Fruit fly (Drosophila melanogaster) whole organism, embryonic: ENCODE data around the gene nAChRalpha3.

Source experiments
- Aef1 ChIP-seq: fragments of 200-800 bp; sonication (Bioruptor generic); IDR thresholded peaks from 3 replicates; pipeline ENCODE4 v1.3.6; 2022; ENCODE audit warnings: missing biosample characterization, missing genetic modification characterization
- CG10267 ChIP-seq: fragments of 200-800 bp; sonication (Bioruptor generic); optimal IDR thresholded peaks from 2 replicates; lab custom pipeline; 2018; ENCODE audit warnings: missing biosample characterization, mild to moderate bottlenecking, missing genetic modification characterization, moderate library complexity
- CG12155 ChIP-seq: fragments of 200-800 bp; sonication (Bioruptor generic); optimal IDR thresholded peaks from 3 replicates; lab custom pipeline; 2016; ENCODE audit warnings: missing biosample characterization, missing genetic modification characterization
- CG14667 ChIP-seq: fragments of 200-800 bp; sonication (Bioruptor generic); IDR thresholded peaks from 2 replicates; pipeline ENCODE4 v1.3.6; 2022; ENCODE audit warnings: missing biosample characterization, missing genetic modification characterization
- CG15696 ChIP-seq: fragments of 200-800 bp; sonication (Bioruptor generic); optimal IDR thresholded peaks from 2 replicates; lab custom pipeline; 2019; ENCODE audit warnings: missing biosample characterization, mild to moderate bottlenecking, missing genetic modification characterization, moderate library complexity
- CG2116 ChIP-seq: fragments of 200-800 bp; sonication (Bioruptor generic); optimal IDR thresholded peaks from 3 replicates; lab custom pipeline; 2018; ENCODE audit warnings: missing biosample characterization, mild to moderate bottlenecking, missing genetic modification characterization
- CG2199 ChIP-seq: fragments of 200-800 bp; sonication (Bioruptor generic); IDR thresholded peaks from 3 replicates; pipeline ENCODE4 v1.3.6; 2022; ENCODE audit warnings: missing biosample characterization, missing genetic modification characterization
- CG31388 ChIP-seq: fragments of 200-800 bp; sonication (Bioruptor generic); optimal IDR thresholded peaks from 2 replicates; lab custom pipeline; 2016; ENCODE audit warnings: missing biosample characterization, missing genetic modification characterization
- CG31441 ChIP-seq: fragments of 200-800 bp; sonication (Bioruptor generic); IDR thresholded peaks from 2 replicates; pipeline ENCODE4 v1.3.6; 2022; ENCODE audit warnings: missing biosample characterization, missing genetic modification characterization
- CG32767 ChIP-seq: fragments of 200-800 bp; sonication (Bioruptor generic); IDR thresholded peaks from 2 replicates; pipeline ENCODE4 v1.3.6; 2022; ENCODE audit warnings: missing biosample characterization, missing genetic modification characterization
- CG3407 ChIP-seq: fragments of 200-800 bp; sonication (Bioruptor generic); optimal IDR thresholded peaks from 2 replicates; lab custom pipeline; 2018; ENCODE audit warnings: missing biosample characterization, mild to moderate bottlenecking, missing genetic modification characterization
- CG3995 ChIP-seq: fragments of 200-800 bp; sonication (Bioruptor generic); optimal IDR thresholded peaks from 3 replicates; lab custom pipeline; 2016; ENCODE audit warnings: missing biosample characterization, missing genetic modification characterization
- CG4730 ChIP-seq: fragments of 200-800 bp; sonication (Bioruptor generic); IDR thresholded peaks from 2 replicates; pipeline ENCODE4 v1.3.6; 2022; ENCODE audit warnings: missing biosample characterization, missing genetic modification characterization
- CG6175 ChIP-seq: fragments of 200-800 bp; sonication (Bioruptor generic); IDR thresholded peaks from 3 replicates; pipeline ENCODE4 v1.3.6; 2022; ENCODE audit warnings: missing biosample characterization, missing genetic modification characterization
- CG6272 ChIP-seq: fragments of 200-800 bp; sonication (Bioruptor generic); IDR thresholded peaks from 2 replicates; pipeline ENCODE4 v1.3.6; 2022; ENCODE audit warnings: missing biosample characterization, missing genetic modification characterization
- CG7357 ChIP-seq: fragments of 200-800 bp; sonication (Bioruptor generic); IDR thresholded peaks from 3 replicates; pipeline ENCODE4 v1.3.6; 2022; ENCODE audit warnings: missing biosample characterization, missing genetic modification characterization
- CG9215 ChIP-seq: fragments of 200-800 bp; sonication (Bioruptor generic); IDR thresholded peaks from 2 replicates; pipeline ENCODE4 v1.3.6; 2022; ENCODE audit warnings: missing biosample characterization, missing genetic modification characterization
- CkIIα-i1 ChIP-seq: fragments of 200-800 bp; sonication (Bioruptor generic); IDR thresholded peaks from 2 replicates; pipeline ENCODE4 v1.3.6; 2022; ENCODE audit warnings: missing biosample characterization, missing genetic modification characterization
- CrebB ChIP-seq: fragments of 200-800 bp; sonication (Bioruptor generic); optimal IDR thresholded peaks from 3 replicates; lab custom pipeline; 2018; ENCODE audit warnings: missing biosample characterization, mild to moderate bottlenecking, missing genetic modification characterization
- Dbx ChIP-seq: fragments of 200-800 bp; sonication (Bioruptor generic); IDR thresholded peaks from 3 replicates; pipeline ENCODE4 v1.3.6; 2022; ENCODE audit warnings: missing biosample characterization, missing genetic modification characterization
- GATAe ChIP-seq: fragments of 200-800 bp; sonication (Bioruptor generic); conservative IDR thresholded peaks from 2 replicates; pipeline ENCODE4 v1.3.6; 2022; ENCODE audit warnings: missing biosample characterization, missing genetic modification characterization
- H15 ChIP-seq: fragments of 200-800 bp; sonication (Bioruptor generic); IDR thresholded peaks from 3 replicates; pipeline ENCODE4 v1.3.6; 2022; ENCODE audit warnings: missing biosample characterization, missing genetic modification characterization
- HmgD ChIP-seq: fragments of 200-800 bp; sonication (Bioruptor generic); optimal IDR thresholded peaks from 3 replicates; lab custom pipeline; 2016; ENCODE audit warnings: missing biosample characterization, missing genetic modification characterization
- Hmr ChIP-seq: fragments of 200-800 bp; sonication (Bioruptor generic); optimal IDR thresholded peaks from 3 replicates; lab custom pipeline; 2017; ENCODE audit warnings: mild to moderate bottlenecking, missing biosample characterization, missing genetic modification reagents, missing genetic modification characterization
- Kr ChIP-seq: fragments of 200-800 bp; sonication (Bioruptor generic); optimal IDR thresholded peaks from 2 replicates; lab custom pipeline; 2017; ENCODE audit warnings: missing biosample characterization, mild to moderate bottlenecking, missing genetic modification characterization
- MTF-1 ChIP-seq: fragments of 200-800 bp; sonication (Bioruptor generic); optimal IDR thresholded peaks from 2 replicates; lab custom pipeline; 2018; ENCODE audit warnings: missing biosample characterization, mild to moderate bottlenecking, missing genetic modification characterization, borderline replicate concordance
- Mrtf ChIP-seq: fragments of 200-800 bp; sonication (Bioruptor generic); IDR thresholded peaks from 3 replicates; pipeline ENCODE4 v1.3.6; 2022; ENCODE audit warnings: missing biosample characterization, missing genetic modification characterization
- NC2α ChIP-seq: fragments of 200-800 bp; sonication (Bioruptor generic); optimal IDR thresholded peaks from 2 replicates; lab custom pipeline; 2016; ENCODE audit warnings: missing biosample characterization, missing genetic modification characterization
- NFAT ChIP-seq: fragments of 200-800 bp; sonication (Bioruptor generic); IDR thresholded peaks from 2 replicates; pipeline ENCODE4 v1.3.6; 2022; ENCODE audit warnings: missing biosample characterization, missing genetic modification characterization
- Six4 ChIP-seq: fragments of 200-800 bp; sonication (Bioruptor generic); optimal IDR thresholded peaks from 2 replicates; lab custom pipeline; 2016; ENCODE audit warnings: missing biosample characterization, missing genetic modification characterization
- Sox102F ChIP-seq: fragments of 200-800 bp; sonication (Bioruptor generic); optimal IDR thresholded peaks from 2 replicates; lab custom pipeline; 2018; ENCODE audit warnings: missing biosample characterization, mild to moderate bottlenecking, missing genetic modification characterization, moderate library complexity
- Usf ChIP-seq: fragments of 200-800 bp; sonication (Bioruptor generic); optimal IDR thresholded peaks from 2 replicates; lab custom pipeline; 2017; ENCODE audit warnings: missing genotype, missing biosample characterization, missing genetic modification characterization
- Xbp1 ChIP-seq: fragments of 200-800 bp; sonication (Bioruptor generic); optimal IDR thresholded peaks from 3 replicates; lab custom pipeline; 2016; ENCODE audit warnings: missing biosample characterization, mild to moderate bottlenecking, missing genetic modification characterization
- ap ChIP-seq: fragments of 200-800 bp; sonication (Bioruptor generic); IDR thresholded peaks from 2 replicates; pipeline ENCODE4 v1.3.6; 2022; ENCODE audit warnings: missing biosample characterization, missing genetic modification characterization
- ash1 ChIP-seq: fragments of 200-800 bp; sonication (Bioruptor generic); optimal IDR thresholded peaks from 2 replicates; lab custom pipeline; 2018; ENCODE audit warnings: missing biosample characterization, mild to moderate bottlenecking, missing genetic modification characterization
- bigmax ChIP-seq: fragments of 200-800 bp; sonication (Bioruptor generic); optimal IDR thresholded peaks from 2 replicates; lab custom pipeline; 2018; ENCODE audit warnings: missing biosample characterization, mild to moderate bottlenecking, missing genetic modification characterization
- btn ChIP-seq: fragments of 200-800 bp; sonication (Bioruptor generic); optimal IDR thresholded peaks from 2 replicates; lab custom pipeline; 2016; ENCODE audit warnings: missing biosample characterization, missing genetic modification characterization
- dan ChIP-seq: fragments of 200-800 bp; sonication (Bioruptor generic); IDR thresholded peaks from 2 replicates; pipeline ENCODE4 v1.3.6; 2022; ENCODE audit warnings: missing biosample characterization, missing genetic modification characterization
- dimm ChIP-seq: fragments of 200-800 bp; sonication (Bioruptor generic); IDR thresholded peaks from 2 replicates; pipeline ENCODE4 v1.3.6; 2022; ENCODE audit warnings: missing biosample characterization, missing genetic modification characterization
- ftz-f1 ChIP-seq: fragments of 200-800 bp; sonication (Bioruptor generic); optimal IDR thresholded peaks from 2 replicates; lab custom pipeline; 2016; ENCODE audit warnings: missing biosample characterization, missing genetic modification characterization
- fu2 ChIP-seq: fragments of 200-800 bp; sonication (Bioruptor generic); optimal IDR thresholded peaks from 2 replicates; lab custom pipeline; 2016; ENCODE audit warnings: missing biosample characterization, missing genetic modification characterization
- gce ChIP-seq: fragments of 200-800 bp; sonication (Bioruptor generic); IDR thresholded peaks from 3 replicates; pipeline ENCODE4 v1.3.6; 2022; ENCODE audit warnings: missing biosample characterization, missing genetic modification characterization
- grn ChIP-seq: fragments of 200-800 bp; sonication (Bioruptor generic); optimal IDR thresholded peaks from 3 replicates; lab custom pipeline; 2017; ENCODE audit warnings: missing biosample characterization, missing genetic modification characterization
- ham ChIP-seq: fragments of 200-800 bp; sonication (Bioruptor generic); IDR thresholded peaks from 2 replicates; pipeline ENCODE4 v1.3.6; 2022; ENCODE audit warnings: missing biosample characterization, missing genetic modification characterization
- jumu ChIP-seq: fragments of 200-800 bp; sonication (Bioruptor generic); optimal IDR thresholded peaks from 3 replicates; lab custom pipeline; 2016; ENCODE audit warnings: missing biosample characterization, missing genetic modification characterization
- ken ChIP-seq: fragments of 200-800 bp; sonication (Bioruptor generic); IDR thresholded peaks from 3 replicates; pipeline ENCODE4 v1.3.6; 2022; ENCODE audit warnings: missing biosample characterization, missing genetic modification characterization
- lilli ChIP-seq: fragments of 200-800 bp; sonication (Bioruptor generic); optimal IDR thresholded peaks from 3 replicates; lab custom pipeline; 2016; ENCODE audit warnings: missing biosample characterization, missing genetic modification characterization
- mam ChIP-seq: fragments of 200-800 bp; sonication (Bioruptor generic); optimal IDR thresholded peaks from 3 replicates; lab custom pipeline; 2016; ENCODE audit warnings: missing biosample characterization, missing genetic modification characterization
- pnt ChIP-seq: fragments of 200-800 bp; sonication (Bioruptor generic); optimal IDR thresholded peaks from 3 replicates; lab custom pipeline; 2016; ENCODE audit warnings: missing biosample characterization, missing genetic modification characterization
- sd ChIP-seq: fragments of 200-800 bp; sonication (Bioruptor generic); optimal IDR thresholded peaks from 3 replicates; lab custom pipeline; 2018; ENCODE audit warnings: missing biosample characterization, mild to moderate bottlenecking, missing genetic modification characterization, moderate library complexity
- sens ChIP-seq: fragments of 200-800 bp; sonication (Bioruptor generic); peaks from one replicate; lab custom pipeline; 2016; ENCODE audit warnings: missing biosample characterization, missing genetic modification characterization
- vfl ChIP-seq: fragments of 200-800 bp; sonication (Bioruptor generic); optimal IDR thresholded peaks from 2 replicates; lab custom pipeline; 2016; ENCODE audit warnings: missing biosample characterization, missing genetic modification characterization
- wdn ChIP-seq: fragments of 200-800 bp; sonication (Bioruptor generic); IDR thresholded peaks from 2 replicates; pipeline ENCODE4 v1.3.6; 2022; ENCODE audit warnings: missing biosample characterization, missing genetic modification characterization
- yki ChIP-seq: fragments of >200 bp; optimal IDR thresholded peaks from 3 replicates; lab custom pipeline; 2018

The nAChRalpha3 gene

dm6 chrX:8408971-8409455 is 42.0 kb upstream of the nAChRalpha3 start, which contains the start of gene Trf2 (continued):
- no peak for TF ChIP-seq CG4730 (GFP tag; lab: Robert Waterston, UW)
- TF ChIP-seq Mrtf (GFP tag; lab: Robert Waterston, UW) = no peak
- no peak for TF ChIP-seq Usf
- TF ChIP-seq CG12155 (GFP tag; lab: Kevin White, UChicago) = no peak
- peak; percentile 7 for TF ChIP-seq CG2116 (GFP tag; lab: Kevin White, UChicago)
- 0 out of 3 replicates have a peak, but pooled peaks have one; percentile 12 for TF ChIP-seq ken (GFP tag; lab: Robert Waterston, UW)
- no peak for TF ChIP-seq gce
- no peak for TF ChIP-seq fu2 (GFP tag; lab: Kevin White, UChicago)
- no peak for TF ChIP-seq CG14667
- TF ChIP-seq ash1 (GFP tag; lab: Kevin White, UChicago) = no peak
- no peak for TF ChIP-seq GATAe (GFP tag; lab: Robert Waterston, UW)
- TF ChIP-seq Six4 (GFP tag; lab: Kevin White, UChicago) = no peak
- no peak for TF ChIP-seq btn (GFP tag; lab: Kevin White, UChicago)
- TF ChIP-seq bigmax (GFP tag; lab: Kevin White, UChicago) = no peak
- no peak for TF ChIP-seq Aef1 (GFP tag; lab: Robert Waterston, UW)
- 0 out of 2 replicates have a peak, but pooled peaks have one; percentile 5 for TF ChIP-seq NFAT
- TF ChIP-seq jumu (GFP tag; lab: Kevin White, UChicago) = no peak
- TF ChIP-seq lilli (GFP tag; lab: Kevin White, UChicago) = no peak
- no peak for TF ChIP-seq Sox102F (GFP tag; lab: Kevin White, UChicago)
- TF ChIP-seq CG6175 = no peak
- TF ChIP-seq CG15696 (tag; lab: Kevin White, UChicago) = no peak
- no peak for TF ChIP-seq HmgD (GFP tag; lab: Kevin White, UChicago)
- TF ChIP-seq ap (GFP tag; lab: Robert Waterston, UW) = no peak
- TF ChIP-seq Kr (GFP tag; lab: Kevin White, UChicago) = no peak
- no peak for TF ChIP-seq Xbp1 (GFP tag; lab: Kevin White, UChicago)
- TF ChIP-seq dimm (GFP tag; lab: Robert Waterston, UW) = no peak
- no peak for TF ChIP-seq CG6272 (GFP tag; lab: Robert Waterston, UW)
- TF ChIP-seq H15 (GFP tag; lab: Robert Waterston, UW) = no peak
- no peak for TF ChIP-seq CG7357
- TF ChIP-seq NC2α (GFP tag; lab: Kevin White, UChicago) = no peak
- peak; percentile 73 for TF ChIP-seq sens (GFP tag; lab: Kevin White, UChicago)
- TF ChIP-seq Hmr (GFP tag; lab: Kevin White, UChicago) = no peak
- TF ChIP-seq CG31388 (GFP tag; lab: Kevin White, UChicago) = no peak
- TF ChIP-seq ham (GFP tag; lab: Robert Waterston, UW) = no peak
- TF ChIP-seq sd (tag; lab: Kevin White, UChicago) = no peak
- no peak for TF ChIP-seq wdn (GFP tag; lab: Robert Waterston, UW)
- TF ChIP-seq CrebB (tag; lab: Kevin White, UChicago) = peak; percentile 47
- TF ChIP-seq CG2199 (GFP tag; lab: Robert Waterston, UW) = no peak
- TF ChIP-seq ftz-f1 = no peak
- TF ChIP-seq yki = no peak
- no peak for TF ChIP-seq vfl
- TF ChIP-seq CG9215 (GFP tag; lab: Robert Waterston, UW) = no peak
- no peak for TF ChIP-seq grn
- no peak for TF ChIP-seq CG3407 (GFP tag; lab: Kevin White, UChicago)
- TF ChIP-seq CG32767 (GFP tag; lab: Robert Waterston, UW) = no peak
- TF ChIP-seq MTF-1 (GFP tag; lab: Kevin White, UChicago) = peak; percentile 64
- peak; percentile 25 for TF ChIP-seq CG10267 (tag; lab: Kevin White, UChicago)
- TF ChIP-seq dan = no peak
- no peak for TF ChIP-seq pnt
- TF ChIP-seq CG3995 (GFP tag; lab: Kevin White, UChicago) = no peak
- no peak for TF ChIP-seq CkIIα-i1
- no peak for TF ChIP-seq CG31441 (GFP tag; lab: Robert Waterston, UW)
- peak; percentile 11 for TF ChIP-seq mam
- TF ChIP-seq Dbx (GFP tag; lab: Robert Waterston, UW) = peak; percentile 59; the same call in 1 of the 3 replicates
